Fruit fly (Drosophila melanogaster) whole organism, embryonic: ENCODE data around the gene Pdhb.

Source experiments
- Antp ChIP-seq: fragments of 200-800 bp; sonication (Bioruptor generic); optimal IDR thresholded peaks from 3 replicates; lab custom pipeline; 2016; ENCODE audit warnings: missing biosample characterization, missing genetic modification characterization
- Atf3 ChIP-seq: fragments of 200-800 bp; sonication (Bioruptor generic); optimal IDR thresholded peaks from 3 replicates; lab custom pipeline; 2016; ENCODE audit warnings: missing biosample characterization, missing genetic modification characterization
- Bgb ChIP-seq: fragments of 200-800 bp; sonication (Bioruptor generic); IDR thresholded peaks from 2 replicates; pipeline ENCODE4 v1.3.6; 2022; ENCODE audit warnings: missing biosample characterization, missing genetic modification characterization; ENCODE audit not compliant: partially characterized antibody
- Blimp-1 ChIP-seq: fragments of 200-800 bp; sonication (Bioruptor generic); optimal IDR thresholded peaks from 3 replicates; lab custom pipeline; 2018; ENCODE audit warnings: missing biosample characterization, missing genetic modification characterization, mild to moderate bottlenecking, moderate library complexity, missing genetic modification reagents
- CG10267 ChIP-seq: fragments of 200-800 bp; sonication (Bioruptor generic); optimal IDR thresholded peaks from 2 replicates; lab custom pipeline; 2018; ENCODE audit warnings: missing biosample characterization, mild to moderate bottlenecking, missing genetic modification characterization, moderate library complexity
- CG10274 ChIP-seq: fragments of 200-800 bp; sonication (Bioruptor generic); optimal IDR thresholded peaks from 3 replicates; lab custom pipeline; 2017; ENCODE audit warnings: missing biosample characterization, mild to moderate bottlenecking, missing genetic modification characterization
- CG10543 ChIP-seq: fragments of 200-800 bp; sonication (Bioruptor generic); optimal IDR thresholded peaks from 3 replicates; lab custom pipeline; 2017; ENCODE audit warnings: missing biosample characterization, mild to moderate bottlenecking, missing genetic modification characterization, moderate library complexity
- CG13287 ChIP-seq: fragments of 200-800 bp; sonication (Bioruptor generic); IDR thresholded peaks from 2 replicates; pipeline ENCODE4 v1.3.6; 2022; ENCODE audit warnings: missing biosample characterization, missing genetic modification characterization; ENCODE audit not compliant: partially characterized antibody
- CG13624 ChIP-seq: fragments of 200-800 bp; sonication (Bioruptor generic); optimal IDR thresholded peaks from 2 replicates; lab custom pipeline; 2016; ENCODE audit warnings: missing biosample characterization, missing genetic modification characterization
- CG14667 ChIP-seq: fragments of 200-800 bp; sonication (Bioruptor generic); IDR thresholded peaks from 2 replicates; pipeline ENCODE4 v1.3.6; 2022; ENCODE audit warnings: missing biosample characterization, missing genetic modification characterization
- CG14965 ChIP-seq: fragments of 200-800 bp; sonication (Bioruptor generic); optimal IDR thresholded peaks from 2 replicates; lab custom pipeline; 2016; ENCODE audit warnings: missing biosample characterization, missing genetic modification characterization, borderline replicate concordance
- CG17186 ChIP-seq: fragments of 200-800 bp; sonication (Bioruptor generic); optimal IDR thresholded peaks from 3 replicates; lab custom pipeline; 2017; ENCODE audit warnings: missing biosample characterization, missing genetic modification reagents, missing genetic modification characterization
- CG18262 ChIP-seq: fragments of 200-800 bp; optimal IDR thresholded peaks from 3 replicates; lab custom pipeline; 2019; ENCODE audit warnings: missing biosample characterization, mild to moderate bottlenecking, missing genetic modification characterization, moderate library complexity
- CG32532 ChIP-seq: fragments of 200-800 bp; sonication (Bioruptor generic); IDR thresholded peaks from 2 replicates; pipeline ENCODE4 v1.3.6; 2022; ENCODE audit warnings: missing biosample characterization, missing genetic modification characterization
- CG4360 ChIP-seq: fragments of 200-800 bp; sonication (Bioruptor generic); IDR thresholded peaks from 2 replicates; pipeline ENCODE4 v1.3.6; 2022; ENCODE audit warnings: missing biosample characterization, missing genetic modification characterization
- CG4424 ChIP-seq: fragments of 200-800 bp; sonication (Bioruptor generic); optimal IDR thresholded peaks from 3 replicates; lab custom pipeline; 2016; ENCODE audit warnings: missing biosample characterization, missing genetic modification characterization
- CG8290 ChIP-seq, 3 experiments: fragments of 200-800 bp; sonication (Bioruptor generic); optimal IDR thresholded peaks; 2 replicates each; lab custom pipeline; 2016 to 2019; ENCODE audit warnings: missing biosample characterization in 3 of 3, missing genetic modification characterization in 3 of 3, mild to moderate bottlenecking in 2 of 3, moderate library complexity in 1 of 3
- CG8765 ChIP-seq: fragments of 200-800 bp; sonication (Bioruptor generic); IDR thresholded peaks from 2 replicates; pipeline ENCODE4 v1.3.6; 2022; ENCODE audit warnings: missing biosample characterization, missing genetic modification characterization
- D19B ChIP-seq: fragments of 200-800 bp; sonication (Bioruptor generic); optimal IDR thresholded peaks from 2 replicates; lab custom pipeline; 2017; ENCODE audit warnings: missing biosample characterization, mild to moderate bottlenecking, missing genetic modification characterization
- Drgx ChIP-seq: fragments of 200-800 bp; sonication (Bioruptor generic); IDR thresholded peaks from 2 replicates; pipeline ENCODE4 v1.3.6; 2022; ENCODE audit warnings: missing biosample characterization, missing genetic modification characterization
- Fer2 ChIP-seq: fragments of 200-800 bp; sonication (Bioruptor generic); optimal IDR thresholded peaks from 2 replicates; lab custom pipeline; 2018; ENCODE audit warnings: missing biosample characterization, mild to moderate bottlenecking, missing genetic modification characterization, moderate library complexity
- HLH3B ChIP-seq: fragments of 200-800 bp; sonication (Bioruptor generic); IDR thresholded peaks from 2 replicates; pipeline ENCODE4 v1.3.6; 2022; ENCODE audit warnings: missing biosample characterization, missing genetic modification characterization
- HLH54F ChIP-seq: fragments of 200-800 bp; sonication (Bioruptor generic); optimal IDR thresholded peaks from 3 replicates; lab custom pipeline; 2016; ENCODE audit warnings: missing biosample characterization, missing genetic modification characterization
- Hr51 ChIP-seq, 2 experiments: fragments of 200-800 bp; sonication (Bioruptor generic); optimal IDR thresholded peaks; 2 replicates in 1 of 2; 3 replicates in 1 of 2; lab custom pipeline; 2016 to 2018; ENCODE audit warnings: missing biosample characterization in 2 of 2, missing genetic modification characterization in 2 of 2, mild to moderate bottlenecking in 1 of 2, moderate library complexity in 1 of 2
- Hsf ChIP-seq: fragments of 200-800 bp; sonication (Bioruptor generic); optimal IDR thresholded peaks from 3 replicates; lab custom pipeline; 2016; ENCODE audit warnings: missing biosample characterization, missing genetic modification characterization
- MBD-R2 ChIP-seq: fragments of 200-800 bp; sonication (Bioruptor generic); IDR thresholded peaks from 2 replicates; pipeline ENCODE4 v1.3.6; 2022; ENCODE audit warnings: missing biosample characterization, missing genetic modification characterization
- MESR4 ChIP-seq: fragments of 200-800 bp; sonication (Bioruptor generic); optimal IDR thresholded peaks from 2 replicates; lab custom pipeline; 2018; ENCODE audit warnings: missing biosample characterization, mild to moderate bottlenecking, missing genetic modification characterization, moderate library complexity
- Sin3A ChIP-seq: fragments of >200 bp; optimal IDR thresholded peaks from 2 replicates; lab custom pipeline; 2018
- Six4 ChIP-seq: fragments of 200-800 bp; sonication (Bioruptor generic); optimal IDR thresholded peaks from 2 replicates; lab custom pipeline; 2016; ENCODE audit warnings: missing biosample characterization, missing genetic modification characterization
- Sox102F ChIP-seq: fragments of 200-800 bp; sonication (Bioruptor generic); optimal IDR thresholded peaks from 2 replicates; lab custom pipeline; 2018; ENCODE audit warnings: missing biosample characterization, mild to moderate bottlenecking, missing genetic modification characterization, moderate library complexity
- ap ChIP-seq: fragments of 200-800 bp; sonication (Bioruptor generic); IDR thresholded peaks from 2 replicates; pipeline ENCODE4 v1.3.6; 2022; ENCODE audit warnings: missing biosample characterization, missing genetic modification characterization
- fd96Cb ChIP-seq: fragments of 200-800 bp; sonication (Bioruptor generic); optimal IDR thresholded peaks from 2 replicates; lab custom pipeline; 2018; ENCODE audit warnings: missing biosample characterization, mild to moderate bottlenecking, missing genetic modification characterization, moderate library complexity
- ftz-f1 ChIP-seq: fragments of 200-800 bp; sonication (Bioruptor generic); optimal IDR thresholded peaks from 2 replicates; lab custom pipeline; 2016; ENCODE audit warnings: missing biosample characterization, missing genetic modification characterization
- gcm2 ChIP-seq: fragments of 200-800 bp; sonication (Bioruptor generic); optimal IDR thresholded peaks from 2 replicates; lab custom pipeline; 2016; ENCODE audit warnings: missing biosample characterization, missing genetic modification characterization
- kah ChIP-seq: fragments of 200-800 bp; sonication (Bioruptor generic); optimal IDR thresholded peaks from 2 replicates; lab custom pipeline; 2018; ENCODE audit warnings: missing biosample characterization, mild to moderate bottlenecking, missing genetic modification characterization
- maf-S ChIP-seq: fragments of 200-800 bp; sonication (Bioruptor generic); optimal IDR thresholded peaks from 2 replicates; lab custom pipeline; 2016; ENCODE audit warnings: missing biosample characterization, missing genetic modification characterization
- nmo ChIP-seq: fragments of 200-800 bp; sonication (Bioruptor generic); optimal IDR thresholded peaks from 2 replicates; lab custom pipeline; 2018; ENCODE audit warnings: missing biosample characterization, mild to moderate bottlenecking, missing genetic modification characterization, moderate library complexity
- p53 ChIP-seq: fragments of 200-800 bp; sonication (Bioruptor generic); optimal IDR thresholded peaks from 2 replicates; lab custom pipeline; 2016; ENCODE audit warnings: missing biosample characterization, missing genetic modification characterization
- pan ChIP-seq, 4 experiments: fragments of >200 bp in 3 of 4; fragments of 200-800 bp in 1 of 4; sonication (Bioruptor generic) in 1 of 4; optimal IDR thresholded peaks in 3 of 4; IDR thresholded peaks in 1 of 4; 2 replicates each; pipeline versions ENCODE4 v1.3.6 to Lab custom; 2017 to 2022; ENCODE audit warnings: missing biosample characterization in 2 of 4, missing genetic modification characterization in 2 of 4, mixed read lengths in 1 of 4
- peb ChIP-seq: fragments of 200-800 bp; sonication (Bioruptor generic); IDR thresholded peaks from 2 replicates; pipeline ENCODE4 v1.3.6; 2022; ENCODE audit warnings: missing biosample characterization, missing genetic modification characterization
- sens-2 ChIP-seq: fragments of 200-800 bp; sonication (Bioruptor generic); IDR thresholded peaks from 2 replicates; pipeline ENCODE4 v1.3.6; 2022; ENCODE audit warnings: missing biosample characterization, missing genetic modification characterization
- sima ChIP-seq: fragments of 200-800 bp; sonication (Bioruptor generic); optimal IDR thresholded peaks from 2 replicates; lab custom pipeline; 2016; ENCODE audit warnings: missing biosample characterization, missing genetic modification characterization
- slp2 ChIP-seq: fragments of 200-800 bp; sonication (Bioruptor generic); optimal IDR thresholded peaks from 2 replicates; lab custom pipeline; 2016; ENCODE audit warnings: missing biosample characterization, missing genetic modification characterization
- sob ChIP-seq: fragments of 200-800 bp; sonication (Bioruptor generic); IDR thresholded peaks from 2 replicates; pipeline ENCODE4 v1.3.6; 2022; ENCODE audit warnings: missing biosample characterization, missing genetic modification characterization
- sr ChIP-seq: fragments of 200-800 bp; sonication (Bioruptor generic); IDR thresholded peaks from 3 replicates; pipeline ENCODE4 v1.3.6; 2022; ENCODE audit warnings: missing biosample characterization, missing genetic modification characterization
- tgo ChIP-seq: fragments of 200-800 bp; sonication (Bioruptor generic); IDR thresholded peaks from 3 replicates; pipeline ENCODE4 v1.3.6; 2022; ENCODE audit warnings: missing biosample characterization, missing genetic modification characterization
- tx ChIP-seq: fragments of 200-800 bp; sonication (Bioruptor generic); optimal IDR thresholded peaks from 2 replicates; lab custom pipeline; 2016; ENCODE audit warnings: missing biosample characterization, missing genetic modification characterization
- vfl ChIP-seq: fragments of 200-800 bp; sonication (Bioruptor generic); optimal IDR thresholded peaks from 2 replicates; lab custom pipeline; 2016; ENCODE audit warnings: missing biosample characterization, missing genetic modification characterization
- wek ChIP-seq: fragments of 200-800 bp; sonication (Bioruptor generic); optimal IDR thresholded peaks from 3 replicates; lab custom pipeline; 2018; ENCODE audit warnings: missing biosample characterization, mild to moderate bottlenecking, missing genetic modification characterization, moderate library complexity

Gene Pdhb

DNA sequence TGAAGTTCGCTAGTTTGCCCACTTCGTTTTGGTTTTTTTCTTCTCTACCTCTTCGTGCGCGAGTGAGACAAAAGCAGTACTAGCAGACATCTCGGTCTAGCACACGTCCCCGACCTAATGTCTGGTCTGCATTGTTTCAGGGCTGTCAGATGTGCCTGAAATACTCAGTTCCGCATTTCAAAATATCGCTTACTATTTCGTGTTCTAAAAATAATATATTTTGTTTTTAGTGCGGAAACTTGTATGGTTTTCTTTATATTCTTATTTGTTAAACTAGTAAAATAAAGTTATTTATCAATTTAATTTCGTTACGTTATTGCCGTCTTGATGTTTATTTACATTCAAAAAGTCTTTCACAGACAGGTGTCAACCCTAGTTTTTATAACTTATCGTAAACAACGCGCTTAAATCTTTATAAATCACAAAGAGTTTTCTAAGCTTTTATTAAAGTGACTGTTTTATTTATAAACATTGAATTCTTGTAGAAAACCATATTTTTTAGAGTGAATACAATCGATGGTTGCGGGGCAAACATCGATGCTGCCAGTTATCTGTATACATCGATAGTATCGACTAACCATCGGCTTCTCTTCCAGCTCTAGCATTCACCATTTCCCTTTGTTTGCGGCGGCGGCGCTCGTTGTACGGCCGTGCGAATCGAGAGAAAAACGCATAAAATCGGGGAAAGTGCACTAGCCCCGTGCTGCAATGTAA lies 49.5 kb upstream of the Pdhb start (continued):
- TF ChIP-seq CG13287 (GFP tag; lab: Robert Waterston, UW) (no peak), MBD-R2 (GFP tag; lab: Robert Waterston, UW) (no peak), CG18262 (tag; lab: Kevin White, UChicago) (peak; percentile 84), Sox102F (GFP tag; lab: Kevin White, UChicago) (peak; percentile 83), CG4424 (GFP tag; lab: Kevin White, UChicago) (peak; percentile 56), CG13624 (GFP tag; lab: Kevin White, UChicago) (peak; percentile 59), nmo (peak; percentile 75), Fer2 (tag; lab: Kevin White, UChicago) (peak; percentile 81), Atf3 (GFP tag; lab: Kevin White, UChicago) (no peak), Sin3A (lab: Kevin White, UChicago) (peak; percentile 40), Six4 (GFP tag; lab: Kevin White, UChicago) (peak; percentile 39), tgo (GFP tag; lab: Robert Waterston, UW) (no peak), Drgx (GFP tag; lab: Robert Waterston, UW) (no peak), sima (GFP tag; lab: Kevin White, UChicago) (no peak), Bgb (GFP tag; lab: Robert Waterston, UW) (no peak), CG14667 (GFP tag; lab: Robert Waterston, UW) (no peak), CG14965 (GFP tag; lab: Kevin White, UChicago) (no peak), CG4360 (GFP tag; lab: Robert Waterston, UW) (no peak), CG10274 (peak; percentile 21), CG32532 (GFP tag; lab: Robert Waterston, UW) (no peak), gcm2 (no peak), ftz-f1 (GFP tag; lab: Kevin White, UChicago) (peak; percentile 47), CG10543 (peak; percentile 88), Blimp-1 (GFP tag; lab: Kevin White, UChicago) (peak; percentile 69), HLH54F (GFP tag; lab: Kevin White, UChicago) (peak; percentile 18), CG8290 (GFP tag; optimal IDR thresholded peaks at IDR 0.05; lab: Kevin White, UChicago) (no peak), CG8290 (tag; optimal IDR thresholded peaks at IDR 0.05; lab: Kevin White, UChicago) (peak in 1 of 2 experiments; percentile 79), Hr51 (GFP tag; optimal IDR thresholded peaks at IDR 0.05; lab: Kevin White, UChicago) (peak; percentile 56 to 83), tx (GFP tag; lab: Kevin White, UChicago) (peak; percentile 28), Antp (peak; percentile 17), MESR4 (GFP tag; lab: Kevin White, UChicago) (peak; percentile 77), pan (optimal IDR thresholded peaks at IDR 0.05; lab: Kevin White, UChicago) (no peak), pan (GFP tag; optimal IDR thresholded peaks at IDR 0.05 in 1 of 2, IDR thresholded peaks at IDR 0.05 in 1 of 2) (no peak), sens-2 (GFP tag; lab: Robert Waterston, UW) (no peak), kah (peak; percentile 25), sob (GFP tag; lab: Robert Waterston, UW) (no peak), CG17186 (GFP tag; lab: Kevin White, UChicago) (peak; percentile 3), sr (GFP tag; lab: Robert Waterston, UW) (no peak), p53 (no peak), HLH3B (GFP tag; lab: Robert Waterston, UW) (no peak), CG8765 (GFP tag; lab: Robert Waterston, UW) (no peak), maf-S (GFP tag; lab: Kevin White, UChicago) (peak; percentile 57), vfl (GFP tag; lab: Kevin White, UChicago) (no peak), Hsf (GFP tag; lab: Kevin White, UChicago) (peak; percentile 50), fd96Cb (tag; lab: Kevin White, UChicago) (peak; percentile 75), slp2 (GFP tag; lab: Kevin White, UChicago) (peak; percentile 9), peb (no peak), wek (GFP tag; lab: Kevin White, UChicago) (no peak), ap (GFP tag; lab: Robert Waterston, UW) (no peak), CG10267 (tag; lab: Kevin White, UChicago) (peak; percentile 80), D19B (GFP tag; lab: Kevin White, UChicago) (peak; percentile 70)
